Fruit fly (Drosophila melanogaster): Measurements from ENCODE around the gene baf.

Gene baf

DNA sequence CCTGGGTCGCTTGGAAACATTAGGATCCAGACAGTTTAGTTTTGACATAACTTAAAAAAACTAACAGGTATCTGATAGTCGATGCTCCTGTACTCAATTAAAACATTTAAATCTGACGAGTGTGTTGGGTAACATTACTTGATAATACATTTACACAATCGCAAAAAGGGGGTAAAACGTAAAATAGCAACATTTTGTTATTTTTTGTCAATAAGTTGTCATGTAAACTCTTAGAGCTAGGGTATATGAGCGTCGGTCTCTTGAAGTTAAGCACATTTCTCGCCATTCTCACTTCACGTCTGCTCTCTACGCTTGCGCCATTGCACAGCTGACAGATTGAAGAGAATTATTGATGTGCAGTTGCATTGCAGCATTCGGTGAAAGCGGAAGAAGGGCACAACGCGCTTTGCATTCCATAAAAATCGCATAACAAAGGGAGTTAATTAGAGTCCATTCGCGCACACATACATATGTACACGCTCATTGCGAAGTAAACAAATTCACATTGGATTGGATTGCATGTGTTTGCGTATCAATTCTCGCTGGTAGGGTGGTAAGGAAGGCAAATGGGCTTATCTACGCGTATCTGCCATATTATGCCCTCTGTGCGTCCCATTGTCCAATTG, 44.3 kb upstream of the baf start (continued):
- peak; percentile 22 for TF ChIP-seq fkh (GFP tag; optimal IDR thresholded peaks at IDR 0.05)
- peak; percentile 60 for TF ChIP-seq CG10669 (GFP tag; optimal IDR thresholded peaks at IDR 0.05)
- no peak for TF ChIP-seq CG11294 (GFP tag; IDR thresholded peaks at IDR 0.05)
- peak; percentile 42 for TF ChIP-seq CG6854 (GFP tag; optimal IDR thresholded peaks at IDR 0.05)
- TF ChIP-seq CG1621 (tag; optimal IDR thresholded peaks at IDR 0.05), result peak; percentile 13
- TF ChIP-seq topi (GFP tag; optimal IDR thresholded peaks at IDR 0.05), result peak; percentile 71
- TF ChIP-seq CG8319 (GFP tag; optimal IDR thresholded peaks at IDR 0.05), result peak; percentile 29
- peak; percentile 52 for TF ChIP-seq OdsH (GFP tag; optimal IDR thresholded peaks at IDR 0.05)
- TF ChIP-seq dsx (GFP tag; optimal IDR thresholded peaks at IDR 0.05; ENCODE audit: poor library complexity, severe bottlenecking), result peak; percentile 58
- peak; percentile 32 for TF ChIP-seq CG9139 (GFP tag; optimal IDR thresholded peaks at IDR 0.05)
- TF ChIP-seq eg (GFP tag; IDR thresholded peaks at IDR 0.05), result no peak
- TF ChIP-seq CG6808 (GFP tag; optimal IDR thresholded peaks at IDR 0.05), result peak; percentile 56
- peak; percentile 68 for TF ChIP-seq Hr4 (GFP tag; optimal IDR thresholded peaks at IDR 0.05)
- TF ChIP-seq acj6 (GFP tag; optimal IDR thresholded peaks at IDR 0.05), result peak; percentile 64
- peak; percentile 54 for TF ChIP-seq CG8632 (GFP tag; optimal IDR thresholded peaks at IDR 0.05)
- peak; percentile 45 for TF ChIP-seq CG34406 (GFP tag; optimal IDR thresholded peaks at IDR 0.05)
- TF ChIP-seq Smox (GFP tag; optimal IDR thresholded peaks at IDR 0.05), result peak; percentile 41

DNA sequence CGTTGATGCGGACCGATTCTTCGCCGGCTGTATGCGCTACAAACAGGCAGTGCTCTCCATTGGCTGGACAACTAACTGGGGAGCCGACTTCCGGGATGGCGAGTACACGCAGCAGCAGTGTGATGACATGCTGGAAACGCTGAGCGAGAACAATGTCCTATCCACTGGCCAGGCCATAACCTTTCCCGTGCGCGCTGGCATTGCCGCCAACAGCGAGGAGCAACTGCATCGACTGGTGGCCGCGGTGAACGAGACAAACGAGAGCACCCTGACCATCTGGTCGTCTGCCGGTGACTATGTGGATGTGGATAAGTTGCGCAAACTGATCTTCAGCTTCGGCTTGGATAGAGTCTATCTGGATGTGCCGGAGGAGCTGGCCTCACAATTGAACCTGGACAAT, 43.1 kb upstream of the baf start:
- TF ChIP-seq dsx (GFP tag; optimal IDR thresholded peaks at IDR 0.05; ENCODE audit: poor library complexity, severe bottlenecking), result no peak
- peak; percentile 11 for TF ChIP-seq svp (GFP tag)

DNA sequence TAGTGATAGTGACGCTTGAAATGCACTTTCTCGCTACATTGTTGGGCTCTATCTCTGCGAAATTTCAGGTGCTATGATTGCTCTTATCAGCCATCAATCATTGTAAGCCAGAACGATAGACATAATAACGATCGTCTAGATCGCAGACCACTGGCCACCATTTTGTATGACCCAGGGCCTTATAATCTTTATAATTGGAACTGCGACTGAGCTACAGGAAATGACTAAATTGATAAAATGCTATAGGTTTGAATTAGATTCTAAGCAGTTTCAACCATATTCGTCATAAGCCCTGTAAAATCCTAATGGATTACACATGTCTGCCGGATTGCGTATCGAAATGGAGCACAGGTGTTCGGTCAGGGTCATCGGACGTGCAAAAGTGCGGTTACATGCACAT, 39.4 kb upstream of the baf start:
- TF ChIP-seq vri (GFP tag; optimal IDR thresholded peaks at IDR 0.05), result peak; percentile 9
- TF ChIP-seq Sox102F (GFP tag; optimal IDR thresholded peaks at IDR 0.05), result no peak
- TF ChIP-seq CG34406 (GFP tag; optimal IDR thresholded peaks at IDR 0.05), result no peak
- no peak for TF ChIP-seq Hr38 (GFP tag; optimal IDR thresholded peaks at IDR 0.05)
- no peak for TF ChIP-seq CG6808 (GFP tag; optimal IDR thresholded peaks at IDR 0.05)
- no peak for TF ChIP-seq CG10631 (GFP tag; optimal IDR thresholded peaks at IDR 0.05)

DNA sequence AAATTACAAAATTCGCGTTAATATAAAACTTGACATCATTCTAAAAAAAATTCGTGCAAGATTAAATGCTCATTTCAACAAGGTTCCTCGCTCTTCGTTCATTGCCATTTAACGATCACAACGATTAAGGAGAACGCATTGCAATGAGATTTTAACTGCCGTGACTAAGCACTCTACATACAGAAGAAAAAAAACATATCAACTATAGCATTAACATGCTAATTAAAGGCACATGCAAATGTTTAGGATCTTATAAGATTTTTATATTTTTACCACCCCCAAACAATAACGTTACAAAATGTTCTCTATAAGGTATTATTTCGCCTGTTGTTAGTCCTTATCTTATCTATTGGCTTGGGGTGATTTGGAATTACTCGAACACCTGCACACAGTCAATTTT, 38.5 kb upstream of the baf start:
- no peak for TF ChIP-seq OdsH (GFP tag; optimal IDR thresholded peaks at IDR 0.05)
- peak; percentile 48 for TF ChIP-seq Eip78C (GFP tag)
- TF ChIP-seq salr (GFP tag; optimal IDR thresholded peaks at IDR 0.05), result no peak
- TF ChIP-seq vri (GFP tag; optimal IDR thresholded peaks at IDR 0.05), result no peak

DNA sequence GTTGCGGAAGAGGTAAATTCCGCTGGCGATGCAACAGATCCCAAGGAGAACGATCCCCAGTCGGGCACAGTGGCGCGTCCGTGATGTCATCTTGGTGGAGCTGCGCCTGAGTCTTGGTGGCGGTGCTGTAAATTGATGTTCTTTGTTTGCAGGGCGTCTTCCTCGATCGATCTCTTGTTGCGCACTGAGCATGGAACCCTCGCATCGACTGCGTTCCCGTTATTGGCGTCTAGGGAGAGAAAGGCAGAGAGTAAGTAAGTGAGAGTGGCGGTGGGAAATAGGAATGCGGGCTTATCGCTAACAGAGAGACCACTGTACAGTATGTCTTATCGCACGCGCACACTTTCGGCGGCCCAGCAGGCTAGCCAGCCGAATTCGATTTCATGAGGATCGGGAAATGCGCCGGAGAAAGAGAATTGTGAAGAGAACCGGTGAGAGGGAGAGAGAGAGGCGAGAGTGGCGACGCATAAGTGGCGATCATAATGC, 37.8 kb upstream of the baf start:
- no peak for TF ChIP-seq fd85E (GFP tag; optimal IDR thresholded peaks at IDR 0.05)
- TF ChIP-seq CG3919 (GFP tag; optimal IDR thresholded peaks at IDR 0.05), result no peak
- no peak for TF ChIP-seq esn (GFP tag; optimal IDR thresholded peaks at IDR 0.05)
- no peak for TF ChIP-seq CG31627 (GFP tag; optimal IDR thresholded peaks at IDR 0.05)
- TF ChIP-seq ss (GFP tag; optimal IDR thresholded peaks at IDR 0.05), result peak; percentile 10 to 23
- TF ChIP-seq CG10631 (GFP tag; optimal IDR thresholded peaks at IDR 0.05), result no peak
- no peak for TF ChIP-seq Smox (GFP tag; optimal IDR thresholded peaks at IDR 0.05)
- TF ChIP-seq CG11902 (GFP tag; optimal IDR thresholded peaks at IDR 0.05), result no peak
- no peak for TF ChIP-seq CG6854 (GFP tag; optimal IDR thresholded peaks at IDR 0.05)
- no peak for TF ChIP-seq Eip78C (GFP tag)
- peak; percentile 47 for TF ChIP-seq Eip93F (GFP tag; optimal IDR thresholded peaks at IDR 0.05)
- no peak for TF ChIP-seq CG6808 (GFP tag; optimal IDR thresholded peaks at IDR 0.05)
- no peak for TF ChIP-seq CG15336 (GFP tag; IDR thresholded peaks at IDR 0.05)
- TF ChIP-seq Blimp-1 (GFP tag; optimal IDR thresholded peaks at IDR 0.05), result peak; percentile 7
- TF ChIP-seq Sox102F (GFP tag; optimal IDR thresholded peaks at IDR 0.05), result no peak
- no peak for TF ChIP-seq Hr38 (GFP tag; optimal IDR thresholded peaks at IDR 0.05)
- TF ChIP-seq CG6276 (GFP tag; optimal IDR thresholded peaks at IDR 0.05), result no peak
- TF ChIP-seq CG9139 (GFP tag; optimal IDR thresholded peaks at IDR 0.05), result peak; percentile 24
- TF ChIP-seq CG8632 (GFP tag; optimal IDR thresholded peaks at IDR 0.05), result no peak
- TF ChIP-seq CG16779 (tag; optimal IDR thresholded peaks at IDR 0.05), result no peak
- peak; percentile 45; the same call in 2 of the 3 replicates for TF ChIP-seq CG6163 (GFP tag; IDR thresholded peaks at IDR 0.05)
- no peak for TF ChIP-seq Hr39 (GFP tag; optimal IDR thresholded peaks at IDR 0.05)
- TF ChIP-seq Ets96B (tag; optimal IDR thresholded peaks at IDR 0.05), result no peak
- TF ChIP-seq CG6792 (GFP tag; optimal IDR thresholded peaks at IDR 0.05), result no peak
- no peak for TF ChIP-seq eg (GFP tag; IDR thresholded peaks at IDR 0.05)
- TF ChIP-seq CG4318 (GFP tag; optimal IDR thresholded peaks at IDR 0.05), result no peak
- no peak for TF ChIP-seq CG34406 (GFP tag; optimal IDR thresholded peaks at IDR 0.05)
- no peak for TF ChIP-seq Eip75B (GFP tag; optimal IDR thresholded peaks at IDR 0.05)
- TF ChIP-seq CG8119 (GFP tag; IDR thresholded peaks at IDR 0.05), result no peak
